Worm (Caenorhabditis elegans) whole organism, L4/young adult: ENCODE data around the gene ZK370.4.

Experiments
- W03F9.2 ChIP-seq: fragments of 150-350 bp; optimal IDR thresholded peaks from 2 replicates; lab custom pipeline; 2014; ENCODE audit warnings: missing biosample characterization, missing genetic modification characterization
- dao-5 ChIP-seq: sonication (generic microtip); optimal IDR thresholded peaks from 2 replicates; lab custom pipeline; 2016; ENCODE audit warnings: missing genotype, missing genetic modification characterization, moderate library complexity, missing compliant biosample characterization
- him-1 ChIP-seq: sonication (generic microtip); optimal IDR thresholded peaks from 2 replicates; lab custom pipeline; 2016; ENCODE audit warnings: missing genotype, missing genetic modification reagents, missing genetic modification characterization, missing compliant biosample characterization

DNA sequence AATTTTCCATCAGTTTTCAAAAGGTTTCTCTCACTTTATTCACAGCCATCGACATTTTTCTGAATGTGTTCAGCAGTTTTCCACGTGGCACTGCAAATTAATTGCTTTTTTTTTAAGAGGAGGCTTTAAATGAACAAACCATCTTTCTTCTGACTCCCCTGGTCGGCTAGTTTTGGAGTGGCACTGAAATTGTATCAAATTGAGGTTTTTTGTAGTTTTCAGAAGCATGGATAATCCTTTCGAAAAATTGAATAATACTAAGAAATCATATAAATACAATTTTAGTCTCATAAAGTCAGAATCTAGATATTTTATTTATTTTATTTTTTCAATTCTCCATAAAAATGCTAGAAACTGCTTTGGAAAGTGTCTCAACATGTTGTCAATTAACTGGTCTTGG, 26.4 kb downstream of the ZK370.4 start, which contains the start of gene B0303.16:
- TF ChIP-seq W03F9.2 (tag; lab: Kevin White, UChicago) (no peak), him-1 (tag; lab: Kevin White, UChicago) (no peak), dao-5 (tag; lab: Kevin White, UChicago) (no peak)
